Fruit fly (Drosophila melanogaster): ENCODE data around the gene CG31663.

Gene CG31663

DNA sequence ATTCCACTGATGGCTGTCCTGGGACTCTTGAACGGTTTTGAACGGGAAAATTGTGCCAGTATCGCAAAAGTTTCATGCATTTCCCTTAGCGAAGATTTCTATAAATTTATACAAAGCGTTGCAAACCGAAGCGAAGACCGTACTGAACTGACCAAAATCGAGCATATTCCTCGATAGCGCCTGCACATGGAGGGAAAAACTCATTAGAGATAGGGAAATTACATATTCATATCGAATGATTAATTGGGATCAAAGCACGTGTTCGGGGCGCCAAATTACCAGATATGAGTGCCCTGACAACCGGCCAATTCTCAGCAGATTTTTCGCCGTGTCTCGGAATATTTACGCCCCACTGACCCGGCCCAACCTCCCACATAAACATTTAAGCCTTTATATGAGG lies at the start of gene CG31663:
CG31663 (minus strand) TSS at position 101 of the 400 bp plus-strand sequence.
- TF ChIP-seq Pif1A (GFP tag; optimal IDR thresholded peaks at IDR 0.05) = no peak
- TF ChIP-seq CG4496 (GFP tag; IDR thresholded peaks at IDR 0.05) = no peak
- no peak for TF ChIP-seq gl (tag; optimal IDR thresholded peaks at IDR 0.05)
- TF ChIP-seq CG34367 (tag; optimal IDR thresholded peaks at IDR 0.05) = no peak
- TF ChIP-seq CG8301 (tag; optimal IDR thresholded peaks at IDR 0.05) = no peak
- TF ChIP-seq CG9948 (tag; optimal IDR thresholded peaks at IDR 0.05) = no peak
- TF ChIP-seq CG10348 (GFP tag; IDR thresholded peaks at IDR 0.05) = no peak
- no peak for TF ChIP-seq Ets98B (GFP tag; IDR thresholded peaks at IDR 0.05)
- no peak for TF ChIP-seq CG32121 (GFP tag; IDR thresholded peaks at IDR 0.05)
- TF ChIP-seq D1 (tag; optimal IDR thresholded peaks at IDR 0.05) = no peak

DNA sequence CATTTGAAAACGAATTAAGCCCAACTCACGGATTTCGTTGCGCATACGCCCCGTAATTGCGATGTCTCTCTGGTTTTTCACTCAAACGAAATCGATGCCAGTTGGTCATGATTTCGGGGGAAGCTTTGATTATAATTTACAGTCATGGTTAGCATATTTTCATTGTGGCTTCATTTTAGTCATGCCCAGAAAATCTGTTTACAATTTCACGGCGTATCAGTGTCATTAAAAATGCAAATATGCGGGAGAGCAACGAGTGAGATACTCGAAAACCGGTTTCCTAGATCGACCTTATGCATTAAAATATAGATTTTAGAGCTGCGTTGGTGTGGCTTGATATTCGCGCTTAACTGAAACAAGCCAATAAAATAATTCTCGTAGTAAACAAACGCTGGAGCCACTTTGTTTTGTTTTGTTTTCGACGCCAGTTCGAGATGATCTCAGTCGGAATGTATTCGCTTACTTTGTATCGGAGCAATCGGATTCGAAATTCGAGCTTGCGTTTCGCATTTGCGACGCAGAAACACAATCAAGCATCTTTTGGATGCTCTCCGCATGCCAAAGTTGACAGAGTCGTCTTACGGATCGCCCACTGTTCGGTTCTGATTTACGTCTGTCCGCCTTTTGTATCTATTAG lies 49.4 kb upstream of the CG31663 start:
- TF ChIP-seq EcR (GFP tag; optimal IDR thresholded peaks at IDR 0.05) = no peak
- TF ChIP-seq CG15710 (tag; optimal IDR thresholded peaks at IDR 0.05) = no peak
- TF ChIP-seq CG10348 (GFP tag; IDR thresholded peaks at IDR 0.05) = no peak
- no peak for TF ChIP-seq CG14655 (GFP tag; optimal IDR thresholded peaks at IDR 0.05)
- no peak for TF ChIP-seq Pif1B (GFP tag; optimal IDR thresholded peaks at IDR 0.05)
- no peak for TF ChIP-seq gl (tag; optimal IDR thresholded peaks at IDR 0.05)
- TF ChIP-seq fd96Ca (GFP tag; IDR thresholded peaks at IDR 0.05) = no peak
- no peak for TF ChIP-seq CG32121 (GFP tag; IDR thresholded peaks at IDR 0.05)
- no peak for TF ChIP-seq CG9948 (tag; optimal IDR thresholded peaks at IDR 0.05)
- no peak for TF ChIP-seq Ets98B (GFP tag; IDR thresholded peaks at IDR 0.05)
- no peak for TF ChIP-seq CG4496 (GFP tag; IDR thresholded peaks at IDR 0.05)
- no peak for TF ChIP-seq CG8159 (tag; optimal IDR thresholded peaks at IDR 0.05)
- TF ChIP-seq CG34367 (tag; optimal IDR thresholded peaks at IDR 0.05) = no peak
- TF ChIP-seq Snoo (tag; optimal IDR thresholded peaks at IDR 0.05) = no peak

DNA sequence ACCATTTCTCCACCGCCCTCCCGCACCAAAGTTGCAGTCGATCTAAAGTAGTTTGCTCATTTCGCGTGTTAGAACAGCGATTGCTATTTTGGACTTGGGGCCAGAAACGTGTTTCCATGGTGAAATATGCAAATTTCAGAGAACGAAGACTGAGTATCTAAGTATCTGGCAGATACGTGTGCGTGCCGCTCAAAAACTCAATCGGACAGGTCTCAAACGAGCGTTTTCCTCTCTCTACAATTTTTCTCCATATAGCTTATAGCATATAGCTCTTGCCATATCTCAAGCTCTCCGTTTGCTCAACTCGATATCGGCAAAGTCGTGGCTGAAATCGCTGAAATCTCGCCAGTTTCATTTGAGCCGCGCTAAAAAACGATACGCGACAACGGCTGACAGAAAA lies 46.1 kb upstream of the CG31663 start:
- TF ChIP-seq EcR (GFP tag; optimal IDR thresholded peaks at IDR 0.05) (no peak), CG13204 (GFP tag; optimal IDR thresholded peaks at IDR 0.05) (no peak), CG8159 (tag; optimal IDR thresholded peaks at IDR 0.05) (no peak), CG12605 (GFP tag; IDR thresholded peaks at IDR 0.05) (no peak), CG10348 (GFP tag; IDR thresholded peaks at IDR 0.05) (no peak), gl (tag; optimal IDR thresholded peaks at IDR 0.05) (no peak), CG32121 (GFP tag; IDR thresholded peaks at IDR 0.05) (no peak), D1 (tag; optimal IDR thresholded peaks at IDR 0.05) (no peak), CG34367 (tag; optimal IDR thresholded peaks at IDR 0.05) (no peak), Pif1A (GFP tag; optimal IDR thresholded peaks at IDR 0.05) (no peak), rn (GFP tag; IDR thresholded peaks at IDR 0.05) (no peak)

DNA sequence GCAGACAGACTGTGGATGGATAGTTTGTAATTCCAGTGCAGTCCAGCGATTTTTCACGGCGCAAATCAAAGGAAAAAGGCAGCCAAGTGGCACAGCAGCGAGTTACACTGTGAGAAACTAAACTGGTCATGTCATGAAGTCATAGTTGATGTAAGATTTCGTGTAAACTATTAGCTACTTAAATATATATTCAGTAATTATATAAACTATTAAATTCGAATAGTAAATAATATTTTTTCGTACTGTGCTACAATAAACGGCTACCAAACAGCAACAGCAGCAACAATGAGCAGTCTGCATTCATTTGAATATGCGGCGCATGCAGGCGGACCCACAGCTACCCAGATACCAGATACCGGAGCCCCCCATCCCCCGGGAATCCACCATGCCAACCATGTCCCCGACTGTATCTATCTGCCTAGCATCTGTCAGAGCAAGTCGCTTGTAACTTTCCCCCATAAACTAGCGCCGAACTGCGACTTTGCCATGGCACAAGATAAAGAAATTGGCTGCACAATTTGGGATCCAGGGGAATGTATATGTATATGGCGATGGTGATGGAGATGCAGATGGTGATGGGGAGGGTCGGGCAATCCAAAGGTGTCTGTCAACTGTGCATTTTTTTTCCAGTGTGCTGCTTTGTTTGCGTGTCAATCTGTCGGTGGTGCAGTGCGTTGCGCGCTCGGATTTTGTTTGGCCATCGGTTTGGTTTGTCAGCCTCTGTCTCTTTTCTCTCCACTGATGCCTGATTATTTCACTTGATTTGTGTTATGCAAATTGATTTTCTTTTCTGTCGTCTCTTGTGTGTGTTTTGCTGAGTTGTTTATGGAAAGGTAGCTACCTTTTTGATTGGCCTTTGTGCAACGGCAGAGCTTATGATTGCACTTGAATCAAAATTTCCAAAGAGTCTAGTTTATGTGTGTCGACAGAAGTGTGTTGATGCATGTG lies 44.9 kb upstream of the CG31663 start:
- TF ChIP-seq CG32121 (GFP tag; IDR thresholded peaks at IDR 0.05) (peak; percentile 86), Ets98B (GFP tag; IDR thresholded peaks at IDR 0.05) (peak; percentile 85), CG13204 (GFP tag; optimal IDR thresholded peaks at IDR 0.05) (no peak), Pif1A (GFP tag; optimal IDR thresholded peaks at IDR 0.05) (peak; percentile 29), fd96Ca (GFP tag; IDR thresholded peaks at IDR 0.05) (peak; percentile 85), gl (tag; optimal IDR thresholded peaks at IDR 0.05) (no peak), CG17806 (tag; optimal IDR thresholded peaks at IDR 0.05) (peak; percentile 2), CG8301 (tag; optimal IDR thresholded peaks at IDR 0.05) (peak; percentile 76), Snoo (tag; optimal IDR thresholded peaks at IDR 0.05) (no peak), CG9948 (tag; optimal IDR thresholded peaks at IDR 0.05) (no peak), CG12605 (GFP tag; IDR thresholded peaks at IDR 0.05) (peak; percentile 67), CG10348 (GFP tag; IDR thresholded peaks at IDR 0.05) (peak; percentile 29; the same call in 1 of the 2 replicates), CG34367 (tag; optimal IDR thresholded peaks at IDR 0.05) (no peak), CG8159 (tag; optimal IDR thresholded peaks at IDR 0.05) (no peak), CG14655 (GFP tag; optimal IDR thresholded peaks at IDR 0.05) (peak; percentile 76), D1 (tag; optimal IDR thresholded peaks at IDR 0.05) (no peak), CG4496 (GFP tag; IDR thresholded peaks at IDR 0.05) (peak; percentile 85), Pif1B (GFP tag; optimal IDR thresholded peaks at IDR 0.05) (peak; percentile 49), EcR (GFP tag; optimal IDR thresholded peaks at IDR 0.05) (no peak), rn (GFP tag; IDR thresholded peaks at IDR 0.05) (peak; percentile 68), CG15710 (tag; optimal IDR thresholded peaks at IDR 0.05) (no peak)

DNA sequence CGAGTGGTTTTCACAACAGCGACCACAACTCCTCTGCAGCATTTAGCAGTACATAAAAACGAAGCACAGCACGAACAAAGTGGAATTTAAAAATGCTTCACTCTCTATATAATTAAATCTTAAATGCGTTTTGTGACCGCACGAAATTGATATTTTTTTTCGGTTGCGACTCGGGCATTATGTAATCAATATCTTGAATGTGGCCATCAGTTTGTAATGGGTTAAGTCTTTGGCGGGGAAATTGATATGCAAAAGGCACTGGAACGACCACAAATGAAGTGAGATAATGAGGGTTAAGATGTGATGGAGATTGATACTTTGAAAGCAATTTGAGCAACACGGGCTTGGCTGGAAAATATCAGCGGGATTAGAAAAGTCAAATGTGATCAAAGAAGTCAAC lies 42.6 kb upstream of the CG31663 start:
- TF ChIP-seq EcR (GFP tag; optimal IDR thresholded peaks at IDR 0.05) (no peak), CG12605 (GFP tag; IDR thresholded peaks at IDR 0.05) (no peak), gl (tag; optimal IDR thresholded peaks at IDR 0.05) (no peak), Snoo (tag; optimal IDR thresholded peaks at IDR 0.05) (no peak), CG9948 (tag; optimal IDR thresholded peaks at IDR 0.05) (no peak), CG34367 (tag; optimal IDR thresholded peaks at IDR 0.05) (no peak), D1 (tag; optimal IDR thresholded peaks at IDR 0.05) (no peak), Pif1A (GFP tag; optimal IDR thresholded peaks at IDR 0.05) (no peak), CG13204 (GFP tag; optimal IDR thresholded peaks at IDR 0.05) (no peak), CG17806 (tag; optimal IDR thresholded peaks at IDR 0.05) (no peak), rn (GFP tag; IDR thresholded peaks at IDR 0.05) (no peak), CG15710 (tag; optimal IDR thresholded peaks at IDR 0.05) (no peak), fd96Ca (GFP tag; IDR thresholded peaks at IDR 0.05) (no peak), CG32121 (GFP tag; IDR thresholded peaks at IDR 0.05) (no peak)

All from whole organism, pupa.